Worm (Caenorhabditis elegans): ENCODE data around the gene sma-5.
A peak's percentile ranks its signal among the peaks of the same experiment; 100 is the strongest.
"Not testable (repeated sequence)": the region's sequence is repeated elsewhere in the genome, so short reads cannot be mapped to it uniquely, and the experiment has no call there.

The sma-5 gene

ce11 chrX:11964555-11964954, 40.8 kb downstream of the sma-5 start:
- peak; percentile 73 for TF ChIP-seq sma-9 (GFP tag; optimal IDR thresholded peaks at IDR 0.05)
- no peak for TF ChIP-seq sma-9 (tag; optimal IDR thresholded peaks at IDR 0.05)
- TF ChIP-seq nhr-21 (tag; optimal IDR thresholded peaks at IDR 0.05), result no peak
- TF ChIP-seq blmp-1 (tag; optimal IDR thresholded peaks at IDR 0.05; ENCODE audit: insufficient read depth), result no peak
- no peak for TF ChIP-seq nhr-23 (tag; optimal IDR thresholded peaks at IDR 0.05)
- no peak for TF ChIP-seq skn-1 (tag; optimal IDR thresholded peaks at IDR 0.05)
- TF ChIP-seq fos-1 (tag; optimal IDR thresholded peaks at IDR 0.05), result peak; percentile 82

DNA sequence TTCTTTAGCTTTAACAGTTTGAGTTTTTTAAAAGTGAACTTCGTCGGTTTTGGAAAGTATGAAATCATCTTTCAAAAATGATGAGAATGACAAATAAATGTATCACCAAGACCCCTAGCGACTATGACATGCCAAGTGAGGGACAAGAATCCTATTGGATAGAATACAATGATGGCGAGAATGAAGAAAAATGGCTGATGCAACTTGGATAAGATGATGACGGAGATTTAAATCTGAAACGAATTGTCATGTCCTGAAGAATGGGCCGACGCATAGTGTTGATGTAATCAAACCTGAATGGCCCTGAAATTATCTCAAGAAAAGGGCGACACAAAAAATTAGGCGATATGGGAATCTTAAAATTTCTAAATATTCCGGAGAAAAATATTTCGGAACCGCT, 41.7 kb downstream of the sma-5 start:
- TF ChIP-seq sma-9 (GFP tag; optimal IDR thresholded peaks at IDR 0.05) (peak; percentile 47), sma-9 (tag; optimal IDR thresholded peaks at IDR 0.05) (no peak), unc-55 (GFP tag; optimal IDR thresholded peaks at IDR 0.05) (no peak), nhr-25 (tag; optimal IDR thresholded peaks at IDR 0.05) (peak; percentile 12), nhr-77 (tag; optimal IDR thresholded peaks at IDR 0.05) (no peak), elt-1 (tag; optimal IDR thresholded peaks at IDR 0.05) (peak; percentile 58), dmd-4 (tag; optimal IDR thresholded peaks at IDR 0.05) (no peak), mab-5 (tag; optimal IDR thresholded peaks at IDR 0.05) (no peak), ZK546.5 (tag; optimal IDR thresholded peaks at IDR 0.05) (no peak), unc-62 (GFP tag; optimal IDR thresholded peaks at IDR 0.05) (no peak), ceh-16 (tag; optimal IDR thresholded peaks at IDR 0.05) (peak; percentile 72)

DNA sequence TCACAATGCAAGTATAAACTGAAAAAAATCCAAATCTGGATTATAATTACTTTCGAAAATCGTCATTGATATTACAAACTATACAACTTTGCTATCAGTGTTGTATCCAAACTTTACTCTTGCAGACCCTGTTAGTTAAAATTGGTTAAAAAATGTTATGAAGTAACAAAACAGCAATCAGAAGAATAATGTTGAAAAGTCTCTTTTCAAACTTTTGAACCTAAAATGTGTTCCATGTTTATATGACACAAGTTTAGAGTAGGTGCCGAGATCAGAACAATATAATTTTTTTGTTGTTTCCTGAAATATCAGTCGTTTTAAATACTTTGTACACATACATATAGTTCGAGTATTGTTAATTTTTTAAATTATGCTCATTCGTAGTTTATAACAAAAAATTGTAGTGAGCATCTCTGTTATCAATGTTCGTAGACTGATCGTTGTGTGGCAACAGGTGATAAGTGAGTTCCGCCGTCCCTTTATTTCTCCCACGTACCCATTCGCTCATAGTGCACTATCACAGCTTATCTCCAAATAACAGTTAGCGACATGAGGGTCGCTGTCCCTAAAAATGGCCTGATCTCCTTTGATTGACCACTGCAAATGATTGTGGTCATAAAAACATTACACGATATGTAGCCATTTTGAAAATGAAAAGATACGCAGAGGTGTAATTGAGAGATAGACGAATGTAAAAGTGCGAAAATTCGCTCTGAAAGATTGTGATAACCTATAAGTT, 43.1 kb downstream of the sma-5 start:
- TF ChIP-seq fos-1 (tag; optimal IDR thresholded peaks at IDR 0.05) (peak; percentile 71), dmd-4 (tag; optimal IDR thresholded peaks at IDR 0.05) (no peak), sma-3 (GFP tag; optimal IDR thresholded peaks at IDR 0.05) (peak; percentile 16), snpc-4 (tag; optimal IDR thresholded peaks at IDR 0.05) (no peak), ceh-16 (tag; optimal IDR thresholded peaks at IDR 0.05) (no peak), nhr-129 (tag; optimal IDR thresholded peaks at IDR 0.05) (no peak), F13H6.1 (tag; optimal IDR thresholded peaks at IDR 0.05) (peak; percentile 19), unc-62 (GFP tag; optimal IDR thresholded peaks at IDR 0.05) (no peak), lin-11 (tag; optimal IDR thresholded peaks at IDR 0.05) (no peak), ceh-82 (tag; optimal IDR thresholded peaks at IDR 0.05) (no peak), aly-2 (tag; optimal IDR thresholded peaks at IDR 0.05) (no peak), mab-5 (tag; optimal IDR thresholded peaks at IDR 0.05) (no peak), crh-2 (tag; optimal IDR thresholded peaks at IDR 0.05) (peak; percentile 56), ztf-4 (tag; optimal IDR thresholded peaks at IDR 0.05) (no peak), Y55F3AM.14 (GFP tag; optimal IDR thresholded peaks at IDR 0.05) (no peak), egl-27 (tag; optimal IDR thresholded peaks at IDR 0.05) (peak; percentile 34), sma-9 (GFP tag; optimal IDR thresholded peaks at IDR 0.05) (peak; percentile 54), sma-9 (tag; optimal IDR thresholded peaks at IDR 0.05) (no peak), nhr-23 (tag; optimal IDR thresholded peaks at IDR 0.05) (no peak), mdl-1 (tag; optimal IDR thresholded peaks at IDR 0.05) (peak in 1 of 2 experiments; percentile 32)

DNA sequence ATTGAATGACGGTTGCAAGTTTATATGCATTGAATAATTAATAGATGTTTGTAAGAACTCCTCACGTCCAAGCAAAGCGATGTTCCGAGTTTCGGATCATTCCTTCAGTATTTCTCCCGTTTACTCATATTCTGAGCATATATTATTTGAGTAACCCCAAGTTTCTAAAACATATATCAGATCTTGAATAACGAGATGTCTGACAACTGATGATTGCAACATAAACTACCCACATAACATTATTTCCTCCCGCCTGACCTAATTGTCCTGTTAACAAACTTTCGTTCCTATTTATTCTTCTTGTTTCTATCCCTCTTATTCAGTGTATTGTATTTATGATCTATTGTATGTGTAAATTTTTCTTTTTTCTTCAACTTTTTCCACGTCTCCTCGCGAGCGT, 44.2 kb downstream of the sma-5 start, which contains the start of gene C49F5.13:
TSS of gene C49F5.13 (plus strand) at position 301 of the 400 bp plus-strand sequence.
- not testable (repeated sequence) for TF ChIP-seq ceh-16, ztf-11, nhr-77 (tag; optimal IDR thresholded peaks at IDR 0.05)

DNA sequence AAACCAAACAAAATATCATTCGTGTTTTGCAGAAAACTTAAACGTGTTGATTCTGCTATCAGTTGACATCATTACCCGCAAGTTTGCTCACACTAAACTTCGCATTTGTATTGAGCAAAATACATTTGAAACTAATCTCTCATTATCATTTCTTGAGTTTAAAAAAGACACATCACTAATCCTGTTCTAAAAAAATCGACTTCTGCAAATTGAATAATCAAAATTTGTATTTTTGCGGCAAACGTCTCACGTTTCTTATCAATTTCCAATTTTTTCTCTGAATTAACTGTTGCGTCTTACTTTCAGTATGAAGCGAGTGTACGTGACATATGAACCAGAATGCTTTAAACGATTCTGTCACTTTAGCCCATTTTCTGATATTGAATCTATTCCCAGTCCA, 45.5 kb downstream of the sma-5 start, which contains the start of gene C49F5.8:
TSS of gene C49F5.8 (plus strand) at position 301 of the 400 bp plus-strand sequence.
- TF ChIP-seq ztf-1 (GFP tag; conservative IDR thresholded peaks at IDR 0.05), result no peak
- no peak for TF ChIP-seq ceh-16 (tag; optimal IDR thresholded peaks at IDR 0.05)
- TF ChIP-seq sem-4 (tag; optimal IDR thresholded peaks at IDR 0.05), result no peak
- TF ChIP-seq nhr-10 (tag; optimal IDR thresholded peaks at IDR 0.05), result no peak
- no peak for TF ChIP-seq ztf-4 (tag; optimal IDR thresholded peaks at IDR 0.05)
